Fruit fly (Drosophila melanogaster): ENCODE measurements around the gene CG7322.
A peak's percentile ranks its signal among the peaks of the same experiment; 100 is the strongest.

Gene CG7322

dm6 chrX:18832371-18832852 lies 25.1 kb downstream of the CG7322 start, which contains the start of gene Pvf1:
Gene Pvf1 (plus strand): TSS chrX:18832682.
- TF ChIP-seq Hr83 (GFP tag; optimal IDR thresholded peaks at IDR 0.05; ENCODE audit: poor library complexity, severe bottlenecking), result peak; percentile 0
- no peak for TF ChIP-seq GATAd (GFP tag; optimal IDR thresholded peaks at IDR 0.05)
- no peak for TF ChIP-seq tai (GFP tag; optimal IDR thresholded peaks at IDR 0.05)
- TF ChIP-seq OdsH (GFP tag; optimal IDR thresholded peaks at IDR 0.05), result no peak
- TF ChIP-seq br (GFP tag; optimal IDR thresholded peaks at IDR 0.05), result peak; percentile 1
- no peak for TF ChIP-seq CG9705 (GFP tag; optimal IDR thresholded peaks at IDR 0.05)
- no peak for TF ChIP-seq Myc (optimal IDR thresholded peaks at IDR 0.05)
- no peak for TF ChIP-seq lola (GFP tag; optimal IDR thresholded peaks at IDR 0.05)
- peak in 1 of 2 experiments; percentile 14 for TF ChIP-seq foxo (GFP tag; optimal IDR thresholded peaks at IDR 0.05)
- TF ChIP-seq CrebA (GFP tag; optimal IDR thresholded peaks at IDR 0.05; ENCODE audit: borderline replicate concordance), result peak; percentile 13
- no peak for TF ChIP-seq pan (optimal IDR thresholded peaks at IDR 0.05)
- TF ChIP-seq Dif (GFP tag; optimal IDR thresholded peaks at IDR 0.05; ENCODE audit: partially characterized antibody), result peak; percentile 95
- TF ChIP-seq Rel (GFP tag; optimal IDR thresholded peaks at IDR 0.05), result no peak
- TF ChIP-seq Rel (tag; optimal IDR thresholded peaks at IDR 0.05), result peak; percentile 68
- TF ChIP-seq Sp1 (GFP tag; optimal IDR thresholded peaks at IDR 0.05), result no peak
- TF ChIP-seq dl (GFP tag; optimal IDR thresholded peaks at IDR 0.05; ENCODE audit: insufficient read depth in 1 of 2, partially characterized antibody in 2 of 2), result peak; percentile 76 to 93
- no peak for TF ChIP-seq jim (GFP tag; optimal IDR thresholded peaks at IDR 0.05)
- TF ChIP-seq Vsx2 (GFP tag; optimal IDR thresholded peaks at IDR 0.05; ENCODE audit: partially characterized antibody), result peak; percentile 73
- TF ChIP-seq Abd-B (GFP tag; optimal IDR thresholded peaks at IDR 0.05), result no peak
- peak; percentile 96 for TF ChIP-seq fru (GFP tag; optimal IDR thresholded peaks at IDR 0.05)
- peak; percentile 48 for TF ChIP-seq h (GFP tag; optimal IDR thresholded peaks at IDR 0.05)
- TF ChIP-seq woc (GFP tag; optimal IDR thresholded peaks at IDR 0.05), result peak; percentile 59
- TF ChIP-seq sage (GFP tag; optimal IDR thresholded peaks at IDR 0.05), result no peak

- no peak for TF ChIP-seq Sp1 (GFP tag; optimal IDR thresholded peaks at IDR 0.05)
- no peak for TF ChIP-seq tai (GFP tag; optimal IDR thresholded peaks at IDR 0.05)
- no peak for TF ChIP-seq Mio (GFP tag; optimal IDR thresholded peaks at IDR 0.05)
- TF ChIP-seq foxo (GFP tag; optimal IDR thresholded peaks at IDR 0.05), result no peak
- TF ChIP-seq GATAd (GFP tag; optimal IDR thresholded peaks at IDR 0.05), result no peak
Observed at dm6 chrX:18830396-18830795, 27.2 kb downstream of the CG7322 start, which contains the start of gene CG7101. Gene CG7101 (plus strand): TSS chrX:18830591.

- no peak for TF ChIP-seq usp (GFP tag; optimal IDR thresholded peaks at IDR 0.05)
Observed at dm6 chrX:18814944-18815343, 42.6 kb downstream of the CG7322 start.

- TF ChIP-seq Dfd (GFP tag; optimal IDR thresholded peaks at IDR 0.05), result peak; percentile 75
- no peak for TF ChIP-seq Hr78 (GFP tag; optimal IDR thresholded peaks at IDR 0.05)
Observed at dm6 chrX:18814373-18814772, 43.2 kb downstream of the CG7322 start.

- TF ChIP-seq Hr78 (GFP tag; optimal IDR thresholded peaks at IDR 0.05), result no peak
- no peak for TF ChIP-seq Vsx2 (GFP tag; optimal IDR thresholded peaks at IDR 0.05; ENCODE audit: partially characterized antibody)
- TF ChIP-seq Sp1 (GFP tag; optimal IDR thresholded peaks at IDR 0.05), result no peak
- no peak for TF ChIP-seq OdsH (GFP tag; optimal IDR thresholded peaks at IDR 0.05)
- TF ChIP-seq Abd-B (GFP tag; optimal IDR thresholded peaks at IDR 0.05), result no peak
- no peak for TF ChIP-seq h (GFP tag; optimal IDR thresholded peaks at IDR 0.05)
- no peak for TF ChIP-seq HLH106 (tag; optimal IDR thresholded peaks at IDR 0.05)
- TF ChIP-seq woc (GFP tag; optimal IDR thresholded peaks at IDR 0.05), result no peak
- no peak for TF ChIP-seq tai (GFP tag; optimal IDR thresholded peaks at IDR 0.05)
- TF ChIP-seq dl (GFP tag; optimal IDR thresholded peaks at IDR 0.05; ENCODE audit: insufficient read depth in 1 of 2, partially characterized antibody in 2 of 2), result no peak
- no peak for TF ChIP-seq fru (GFP tag; optimal IDR thresholded peaks at IDR 0.05)
Observed at dm6 chrX:18813049-18813448, 44.5 kb downstream of the CG7322 start, which contains the start of gene CG42450. Gene CG42450 (plus strand): TSS chrX:18813297.

- TF ChIP-seq lola (GFP tag; optimal IDR thresholded peaks at IDR 0.05) (no peak), Hr83 (GFP tag; optimal IDR thresholded peaks at IDR 0.05; ENCODE audit: poor library complexity, severe bottlenecking) (no peak), tai (GFP tag; optimal IDR thresholded peaks at IDR 0.05) (no peak), Hnf4 (GFP tag; optimal IDR thresholded peaks at IDR 0.05) (no peak), ey (GFP tag; optimal IDR thresholded peaks at IDR 0.05) (no peak), dl (GFP tag; optimal IDR thresholded peaks at IDR 0.05; ENCODE audit: insufficient read depth in 1 of 2, partially characterized antibody in 2 of 2) (no peak), woc (GFP tag; optimal IDR thresholded peaks at IDR 0.05) (no peak)
Observed at dm6 chrX:18812111-18812510, 45.4 kb downstream of the CG7322 start.
